Fruit fly (Drosophila melanogaster) S2 (cell line): ENCODE data around the gene LManVI.

ENCODE experiments used
- CG8478 ChIP-seq: fragments of >200 bp; optimal IDR thresholded peaks from 2 replicates; lab custom pipeline; 2018
- CTCF ChIP-seq, 2 experiments: fragments of >200 bp; optimal IDR thresholded peaks; 2 replicates each; lab custom pipeline; 2018

DNA sequence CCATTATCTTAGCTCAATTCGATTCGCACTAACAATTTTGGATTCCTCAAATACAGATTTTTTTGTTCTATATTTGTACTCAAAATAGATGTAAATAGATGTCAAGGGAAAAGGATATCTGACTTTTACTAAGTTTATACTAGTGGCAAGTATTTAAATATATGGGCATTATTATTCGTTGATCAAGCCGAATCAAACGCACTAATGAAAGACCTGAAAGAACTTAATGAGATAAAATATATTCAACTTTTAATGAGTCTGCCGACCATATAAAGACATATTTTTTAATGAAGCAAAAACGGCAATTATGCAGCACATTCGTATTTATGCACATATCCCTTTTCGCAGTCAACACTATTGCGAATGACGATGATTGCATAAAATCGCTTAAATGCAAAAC lies 1.3 kb upstream of the LManVI start, which contains the start of gene CG42710:
- TF ChIP-seq CG8478 (lab: Kevin White, UChicago) (no peak), CTCF (optimal IDR thresholded peaks at IDR 0.05; lab: Kevin White, UChicago) (no peak)
